Worm (Caenorhabditis elegans) whole organism, L4 larva: Measurements from ENCODE around the gene gpdh-2.

Experiments used
- F10B5.3 ChIP-seq: sonication (generic microtip); optimal IDR thresholded peaks from 2 replicates; lab custom pipeline; 2016; ENCODE audit warnings: mild to moderate bottlenecking, missing genetic modification characterization, missing compliant biosample characterization
- F44E2.7 ChIP-seq: fragments of 200-800 bp; sonication (Bioruptor generic); IDR thresholded peaks from 2 replicates; pipeline ENCODE4 v2.1.2; 2022; ENCODE audit warnings: missing genetic modification characterization, missing compliant biosample characterization
- F49E8.2 ChIP-seq: sonication (generic microtip); optimal IDR thresholded peaks from 2 replicates; lab custom pipeline; 2016; ENCODE audit warnings: missing compliant biosample characterization, mild to moderate bottlenecking, missing genetic modification characterization, borderline replicate concordance
- Y5F2A.4 ChIP-seq: fragments of 200-800 bp; sonication (Bioruptor generic); optimal IDR thresholded peaks from 2 replicates; lab custom pipeline; 2018; ENCODE audit warnings: mild to moderate bottlenecking, missing genetic modification characterization, missing compliant biosample characterization
- Y75B8A.6 ChIP-seq: fragments of 200-800 bp; sonication (Bioruptor generic); IDR thresholded peaks from 2 replicates; pipeline ENCODE4 v1.3.6; 2022; ENCODE audit warnings: missing genetic modification reagents, missing genetic modification characterization, missing compliant biosample characterization
- aha-1 ChIP-seq: fragments of 150-350 bp; peaks from one replicate; lab custom pipeline; 2014; ENCODE audit warnings: missing biosample characterization, missing genetic modification characterization
- arid-1 ChIP-seq: fragments of 200-800 bp; sonication (Bioruptor generic); conservative IDR thresholded peaks from 2 replicates; pipeline ENCODE4 v1.3.6; 2022; ENCODE audit warnings: missing genetic modification reagents, missing genetic modification characterization, missing compliant biosample characterization
- ceh-28 ChIP-seq: fragments of 150-350 bp; optimal IDR thresholded peaks from 2 replicates; lab custom pipeline; 2014; ENCODE audit warnings: missing biosample characterization, missing genetic modification reagents, missing genetic modification characterization
- ceh-44 ChIP-seq: fragments of 200-800 bp; sonication (Bioruptor generic); IDR thresholded peaks from 2 replicates; pipeline ENCODE4 v1.3.6; 2022; ENCODE audit warnings: missing genetic modification reagents, missing genetic modification characterization, missing compliant biosample characterization
- ceh-82 ChIP-seq: sonication (generic microtip); optimal IDR thresholded peaks from 2 replicates; lab custom pipeline; 2017; ENCODE audit warnings: missing biosample characterization, missing genetic modification characterization
- ctbp-1 ChIP-seq: fragments of 200-800 bp; sonication (Bioruptor generic); IDR thresholded peaks from 2 replicates; pipeline ENCODE4 v1.3.6; 2022; ENCODE audit warnings: missing genetic modification reagents, missing genetic modification characterization, missing compliant biosample characterization
- daf-16 ChIP-seq, 3 experiments: sonication (generic microtip); optimal IDR thresholded peaks; 2 replicates each; lab custom pipeline; 2016 to 2017; ENCODE audit warnings: missing genetic modification characterization in 3 of 3, missing genetic modification reagents in 3 of 3, mild to moderate bottlenecking in 2 of 3, missing compliant biosample characterization in 2 of 3, missing biosample characterization in 1 of 3, moderate library complexity in 1 of 3
- dmd-6 ChIP-seq: fragments of 200-800 bp; sonication (Bioruptor generic); IDR thresholded peaks from 2 replicates; pipeline ENCODE4 v1.3.6; 2022; ENCODE audit warnings: missing genetic modification reagents, missing genetic modification characterization, missing compliant biosample characterization
- dve-1 ChIP-seq: sonication (generic microtip); optimal IDR thresholded peaks from 2 replicates; lab custom pipeline; 2017; ENCODE audit warnings: antibody characterized with exemption, mild to moderate bottlenecking, missing genetic modification characterization, missing compliant biosample characterization; ENCODE audit not compliant: insufficient read depth
- egl-43 ChIP-seq: fragments of 200-800 bp; sonication (Bioruptor generic); IDR thresholded peaks from 2 replicates; pipeline ENCODE4 v1.3.6; 2022; ENCODE audit warnings: missing genetic modification reagents, missing genetic modification characterization, missing compliant biosample characterization
- fkh-10 ChIP-seq: fragments of 150-350 bp; optimal IDR thresholded peaks from 2 replicates; lab custom pipeline; 2014; ENCODE audit warnings: missing biosample characterization, missing genetic modification reagents, missing genetic modification characterization
- fos-1 ChIP-seq: fragments of 150-350 bp; optimal IDR thresholded peaks from 2 replicates; lab custom pipeline; 2014; ENCODE audit warnings: missing biosample characterization, missing genetic modification characterization
- gei-8 ChIP-seq: fragments of 200-800 bp; sonication (Bioruptor generic); optimal IDR thresholded peaks from 2 replicates; lab custom pipeline; 2018; ENCODE audit warnings: mild to moderate bottlenecking, missing genetic modification characterization, missing compliant biosample characterization
- hlh-30 ChIP-seq: sonication (generic microtip); optimal IDR thresholded peaks from 2 replicates; lab custom pipeline; 2017; ENCODE audit warnings: antibody characterized with exemption, mild to moderate bottlenecking, missing genetic modification characterization, missing compliant biosample characterization; ENCODE audit not compliant: insufficient read depth
- hmg-1.1 ChIP-seq: fragments of 200-800 bp; sonication (Bioruptor generic); IDR thresholded peaks from 2 replicates; pipeline ENCODE4 v1.3.6; 2022; ENCODE audit warnings: missing genetic modification reagents, missing genetic modification characterization, missing compliant biosample characterization
- lin-1 ChIP-seq: fragments of 200-800 bp; sonication (Bioruptor generic); IDR thresholded peaks from 2 replicates; pipeline ENCODE4 v1.3.6; 2022; ENCODE audit warnings: missing genetic modification reagents, missing genetic modification characterization, missing compliant biosample characterization
- lin-13 ChIP-seq: fragments of 150-350 bp; optimal IDR thresholded peaks from 2 replicates; lab custom pipeline; 2014; ENCODE audit warnings: missing biosample characterization, missing genetic modification reagents, missing genetic modification characterization
- mdl-1 ChIP-seq, 2 experiments: fragments of 150-350 bp in 1 of 2; sonication (generic microtip) in 1 of 2; optimal IDR thresholded peaks; 2 replicates each; lab custom pipeline; 2014 to 2017; ENCODE audit warnings: missing biosample characterization in 2 of 2, missing genetic modification characterization in 2 of 2
- mep-1 ChIP-seq: fragments of 150-350 bp; sonication (generic microtip); optimal IDR thresholded peaks from 3 replicates; lab custom pipeline; 2014; ENCODE audit warnings: missing biosample characterization, missing genetic modification characterization
- mxl-2 ChIP-seq: fragments of 200-800 bp; sonication (Bioruptor generic); conservative IDR thresholded peaks from 2 replicates; pipeline ENCODE4 v1.3.6; 2022; ENCODE audit warnings: missing genetic modification reagents, missing genetic modification characterization, missing compliant biosample characterization
- nhr-10 ChIP-seq: fragments of 150-350 bp; optimal IDR thresholded peaks from 2 replicates; lab custom pipeline; 2014; ENCODE audit warnings: missing biosample characterization, missing genetic modification characterization
- nhr-102 ChIP-seq: sonication (generic microtip); optimal IDR thresholded peaks from 2 replicates; lab custom pipeline; 2016; ENCODE audit warnings: mild to moderate bottlenecking, missing genetic modification characterization, moderate library complexity, missing compliant biosample characterization
- nhr-11 ChIP-seq: fragments of 150-350 bp; optimal IDR thresholded peaks from 2 replicates; lab custom pipeline; 2014; ENCODE audit warnings: missing biosample characterization, missing genetic modification characterization
- nhr-237 ChIP-seq: sonication (generic microtip); optimal IDR thresholded peaks from 2 replicates; lab custom pipeline; 2017; ENCODE audit warnings: missing biosample characterization, missing genetic modification characterization
- nhr-25 ChIP-seq: sonication (generic microtip); optimal IDR thresholded peaks from 2 replicates; lab custom pipeline; 2017; ENCODE audit warnings: missing genetic modification characterization, mild to moderate bottlenecking, missing compliant biosample characterization, antibody characterized with exemption, moderate library complexity, borderline replicate concordance; ENCODE audit not compliant: insufficient read depth
- nhr-28 ChIP-seq: fragments of 150-350 bp; optimal IDR thresholded peaks from 2 replicates; lab custom pipeline; 2014; ENCODE audit warnings: missing biosample characterization, missing genetic modification characterization
- nhr-41 ChIP-seq: fragments of 200-800 bp; sonication (Bioruptor generic); IDR thresholded peaks from 2 replicates; pipeline ENCODE4 v1.3.6; 2022; ENCODE audit warnings: missing genetic modification reagents, missing genetic modification characterization, missing compliant biosample characterization
- nhr-42 ChIP-seq: fragments of 200-800 bp; sonication (Bioruptor generic); IDR thresholded peaks from 2 replicates; pipeline ENCODE4 v1.3.6; 2022; ENCODE audit warnings: missing genetic modification characterization, missing compliant biosample characterization
- rbr-2 ChIP-seq: sonication (generic microtip); optimal IDR thresholded peaks from 2 replicates; lab custom pipeline; 2016; ENCODE audit warnings: missing genotype, missing genetic modification characterization, missing compliant biosample characterization
- sdz-12 ChIP-seq: fragments of 200-800 bp; sonication (Bioruptor generic); optimal IDR thresholded peaks from 2 replicates; lab custom pipeline; 2018; ENCODE audit warnings: mild to moderate bottlenecking, missing genetic modification characterization, missing compliant biosample characterization
- snpc-1.2 ChIP-seq: fragments of 200-800 bp; sonication (Bioruptor generic); IDR thresholded peaks from 2 replicates; pipeline ENCODE4 v1.3.6; 2022; ENCODE audit warnings: missing genetic modification reagents, missing genetic modification characterization, missing compliant biosample characterization
- snpc-4 ChIP-seq: fragments of 150-350 bp; optimal IDR thresholded peaks from 2 replicates; lab custom pipeline; 2014; ENCODE audit warnings: missing biosample characterization, missing genetic modification characterization
- spr-3 ChIP-seq: fragments of 200-800 bp; sonication (Bioruptor generic); optimal IDR thresholded peaks from 2 replicates; lab custom pipeline; 2018; ENCODE audit warnings: mild to moderate bottlenecking, missing genetic modification characterization, missing compliant biosample characterization
- tag-97 ChIP-seq: fragments of 200-800 bp; sonication (Bioruptor generic); IDR thresholded peaks from 2 replicates; pipeline ENCODE4 v1.3.6; 2022; ENCODE audit warnings: missing genetic modification characterization, missing compliant biosample characterization
- unc-130 ChIP-seq: sonication (generic microtip); optimal IDR thresholded peaks from 2 replicates; lab custom pipeline; 2016; ENCODE audit warnings: missing genetic modification reagents, missing genetic modification characterization, missing compliant biosample characterization
- unc-39 ChIP-seq: sonication (generic microtip); optimal IDR thresholded peaks from 2 replicates; lab custom pipeline; 2017; ENCODE audit warnings: missing biosample characterization, missing genetic modification characterization
- zfp-2 ChIP-seq: sonication (generic microtip); optimal IDR thresholded peaks from 2 replicates; lab custom pipeline; 2016; ENCODE audit warnings: mild to moderate bottlenecking, missing genetic modification characterization, missing compliant biosample characterization
- zfp-3 ChIP-seq: fragments of 200-800 bp; sonication (Bioruptor generic); conservative IDR thresholded peaks from 2 replicates; pipeline ENCODE4 v1.3.6; 2022; ENCODE audit warnings: missing genetic modification reagents, missing genetic modification characterization, missing compliant biosample characterization
- zip-11 ChIP-seq: fragments of 200-800 bp; sonication (Bioruptor generic); IDR thresholded peaks from 2 replicates; pipeline ENCODE4 v1.3.6; 2022; ENCODE audit warnings: missing genetic modification characterization, missing compliant biosample characterization
- ztf-11 ChIP-seq: fragments of 150-350 bp; optimal IDR thresholded peaks from 2 replicates; lab custom pipeline; 2014; ENCODE audit warnings: missing biosample characterization, missing genetic modification characterization
- ztf-7 ChIP-seq: fragments of 150-350 bp; optimal IDR thresholded peaks from 2 replicates; lab custom pipeline; 2014; ENCODE audit warnings: missing biosample characterization, missing genetic modification characterization

Gene gpdh-2

ce11 chrIII:9885609-9886008 lies 26.6 kb upstream of the gpdh-2 start:
- TF ChIP-seq aha-1 (tag; lab: Kevin White, UChicago), result no peak
- no peak for TF ChIP-seq nhr-28 (tag; lab: Kevin White, UChicago)
- TF ChIP-seq nhr-11 (tag; lab: Kevin White, UChicago), result peak; percentile 6
- TF ChIP-seq lin-1 (GFP tag; lab: Robert Waterston, UW), result no peak
- no peak for TF ChIP-seq spr-3
- TF ChIP-seq ctbp-1 (GFP tag; lab: Robert Waterston, UW), result no peak
- no peak for TF ChIP-seq F10B5.3
- no peak for TF ChIP-seq rbr-2
- TF ChIP-seq lin-13, result no peak

ce11 chrIII:9878828-9879227 lies 19.8 kb upstream of the gpdh-2 start, which contains the start of gene ZK757.2:
Gene ZK757.2 (minus strand): TSS chrIII:9878928.
- TF ChIP-seq ztf-7 (tag; lab: Kevin White, UChicago), result no peak
- TF ChIP-seq arid-1 (GFP tag; lab: Robert Waterston, UW), result no peak
- TF ChIP-seq fkh-10 (GFP tag; lab: Kevin White, UChicago), result no peak
- no peak for TF ChIP-seq daf-16 (GFP tag; optimal IDR thresholded peaks at IDR 0.05; lab: Kevin White, UChicago)
- no peak for TF ChIP-seq daf-16 (tag; optimal IDR thresholded peaks at IDR 0.05; lab: Kevin White, UChicago)
- TF ChIP-seq unc-130 (GFP tag; lab: Kevin White, UChicago), result no peak
- no peak for TF ChIP-seq egl-43
- TF ChIP-seq hlh-30 (tag; lab: Kevin White, UChicago), result no peak
- no peak for TF ChIP-seq zfp-3
- TF ChIP-seq Y75B8A.6 (GFP tag; lab: Robert Waterston, UW), result no peak
- TF ChIP-seq nhr-41 (GFP tag; lab: Robert Waterston, UW), result no peak
- TF ChIP-seq nhr-102, result no peak
- no peak for TF ChIP-seq dve-1 (tag; lab: Kevin White, UChicago)
- no peak for TF ChIP-seq ztf-11 (tag; lab: Kevin White, UChicago)
- TF ChIP-seq nhr-25, result no peak
- TF ChIP-seq mdl-1 (tag; optimal IDR thresholded peaks at IDR 0.05; lab: Kevin White, UChicago), result no peak
- no peak for TF ChIP-seq zip-11 (GFP tag; lab: Robert Waterston, UW)
- no peak for TF ChIP-seq sdz-12
- TF ChIP-seq ceh-28 (tag; lab: Kevin White, UChicago), result no peak
- no peak for TF ChIP-seq F49E8.2 (tag; lab: Kevin White, UChicago)

ce11 chrIII:9876951-9877350 lies 18.0 kb upstream of the gpdh-2 start, which contains the start of gene ZK757.10:
Gene ZK757.10 (plus strand): TSS chrIII:9877251.
- no peak for TF ChIP-seq mdl-1 (tag; optimal IDR thresholded peaks at IDR 0.05; lab: Kevin White, UChicago)

ce11 chrIII:9874515-9874914 lies 15.5 kb upstream of the gpdh-2 start:
- TF ChIP-seq snpc-4 (tag; lab: Kevin White, UChicago) (no peak), Y5F2A.4 (GFP tag; lab: Kevin White, UChicago) (no peak)

- no peak for TF ChIP-seq unc-39 (tag; lab: Kevin White, UChicago)
- no peak for TF ChIP-seq zip-11 (GFP tag; lab: Robert Waterston, UW)
- TF ChIP-seq gei-8 (GFP tag; lab: Kevin White, UChicago), result no peak
- TF ChIP-seq hmg-1.1 (GFP tag; lab: Robert Waterston, UW), result no peak
- TF ChIP-seq unc-130 (GFP tag; lab: Kevin White, UChicago), result no peak
- TF ChIP-seq snpc-1.2 (GFP tag; lab: Robert Waterston, UW), result no peak
- TF ChIP-seq zfp-2 (tag; lab: Kevin White, UChicago), result no peak
- TF ChIP-seq nhr-42 (GFP tag; lab: Robert Waterston, UW), result no peak
- TF ChIP-seq fos-1 (tag; lab: Kevin White, UChicago), result no peak
- TF ChIP-seq nhr-237 (tag; lab: Kevin White, UChicago), result no peak
- TF ChIP-seq nhr-41 (GFP tag; lab: Robert Waterston, UW), result no peak
- no peak for TF ChIP-seq mdl-1 (tag; optimal IDR thresholded peaks at IDR 0.05; lab: Kevin White, UChicago)
- no peak for TF ChIP-seq mep-1 (tag; lab: Kevin White, UChicago)
- TF ChIP-seq mxl-2 (GFP tag; lab: Robert Waterston, UW), result no peak
- no peak for TF ChIP-seq dmd-6 (GFP tag; lab: Robert Waterston, UW)
- TF ChIP-seq F44E2.7 (GFP tag; lab: Robert Waterston, UW), result no peak
- TF ChIP-seq ceh-44 (GFP tag; lab: Robert Waterston, UW), result no peak
- TF ChIP-seq ceh-82 (tag; lab: Kevin White, UChicago), result no peak
- TF ChIP-seq nhr-10, result no peak
- no peak for TF ChIP-seq tag-97 (GFP tag; lab: Robert Waterston, UW)
- TF ChIP-seq, all 104 proteins: peak for 0
These were observed 12.0 kb upstream of the gpdh-2 start, which contains the start of gene ZK757.1 for ce11 chrIII:9871032-9871431. Gene ZK757.1 (minus strand): TSS chrIII:9871132.
